Fruit fly (Drosophila melanogaster) whole organism: ENCODE measurements around the gene CG45012.

Experiments used
- CG8478 ChIP-seq: fragments of >200 bp; optimal IDR thresholded peaks from 2 replicates; lab custom pipeline; 2018; ENCODE audit warnings: inconsistent platforms
- Dll ChIP-seq: fragments of >200 bp; optimal IDR thresholded peaks from 2 replicates; lab custom pipeline; 2017
- EcR ChIP-seq, 2 experiments: fragments of >200 bp; optimal IDR thresholded peaks; 2 replicates each; lab custom pipeline; 2017; ENCODE audit warnings: missing biosample characterization in 2 of 2, missing genetic modification characterization in 2 of 2, missing genetic modification reagents in 2 of 2
- pan ChIP-seq: fragments of >200 bp; optimal IDR thresholded peaks from 2 replicates; lab custom pipeline; 2017
- psq ChIP-seq: fragments of >200 bp; optimal IDR thresholded peaks from 2 replicates; lab custom pipeline; 2017
- usp ChIP-seq: fragments of >200 bp; optimal IDR thresholded peaks from 2 replicates; lab custom pipeline; 2017; ENCODE audit warnings: missing biosample characterization, missing genetic modification characterization, mixed read lengths

CG45012 gene

dm6 chr2L:11808702-11809583 lies 25.5 kb upstream of the CG45012 start, which contains the start of gene crol:
Gene crol, minus strand, starts transcription at chr2L:11809438.
- TF ChIP-seq usp (GFP tag; lab: Kevin White, UChicago) (no peak), Dll (lab: Kevin White, UChicago) (peak; percentile 89)

- TF ChIP-seq psq (lab: Kevin White, UChicago) (no peak), EcR (GFP tag; optimal IDR thresholded peaks at IDR 0.05; lab: Kevin White, UChicago) (no peak), usp (GFP tag; lab: Kevin White, UChicago) (no peak), Dll (lab: Kevin White, UChicago) (no peak), pan (no peak), CG8478 (lab: Kevin White, UChicago) (no peak)
Measured at dm6 chr2L:11809823-11810222, 24.6 kb upstream of the CG45012 start.

dm6 chr2L:11812781-11813664 lies 21.4 kb upstream of the CG45012 start:
- TF ChIP-seq EcR (GFP tag; optimal IDR thresholded peaks at IDR 0.05; lab: Kevin White, UChicago), result no peak
- peak; percentile 26 for TF ChIP-seq Dll (lab: Kevin White, UChicago)

dm6 chr2L:11813665-11814087 lies 20.7 kb upstream of the CG45012 start, which contains the start of gene CycY:
Gene CycY, minus strand, starts transcription at chr2L:11813780.
- TF ChIP-seq CG8478 (lab: Kevin White, UChicago) (no peak), usp (GFP tag; lab: Kevin White, UChicago) (no peak), pan (no peak), Dll (lab: Kevin White, UChicago) (no peak), EcR (GFP tag; optimal IDR thresholded peaks at IDR 0.05; lab: Kevin White, UChicago) (no peak), psq (lab: Kevin White, UChicago) (no peak)

- TF ChIP-seq psq (lab: Kevin White, UChicago), result no peak
- no peak for TF ChIP-seq usp (GFP tag; lab: Kevin White, UChicago)
- TF ChIP-seq pan, result no peak
- TF ChIP-seq EcR (GFP tag; optimal IDR thresholded peaks at IDR 0.05; lab: Kevin White, UChicago), result no peak
- no peak for TF ChIP-seq Dll (lab: Kevin White, UChicago)
- TF ChIP-seq CG8478 (lab: Kevin White, UChicago), result no peak
Measured at dm6 chr2L:11816376-11816775, 18.0 kb upstream of the CG45012 start.

- TF ChIP-seq pan, result no peak
- TF ChIP-seq Dll (lab: Kevin White, UChicago), result no peak
- TF ChIP-seq EcR (GFP tag; optimal IDR thresholded peaks at IDR 0.05; lab: Kevin White, UChicago), result no peak
- no peak for TF ChIP-seq CG8478 (lab: Kevin White, UChicago)
- TF ChIP-seq psq (lab: Kevin White, UChicago), result no peak
- TF ChIP-seq usp (GFP tag; lab: Kevin White, UChicago), result no peak
Measured at dm6 chr2L:11823470-11824162, 10.8 kb upstream of the CG45012 start.

- TF ChIP-seq CG8478 (lab: Kevin White, UChicago) (no peak), pan (no peak), psq (lab: Kevin White, UChicago) (no peak), usp (GFP tag; lab: Kevin White, UChicago) (no peak), Dll (lab: Kevin White, UChicago) (no peak), EcR (GFP tag; optimal IDR thresholded peaks at IDR 0.05; lab: Kevin White, UChicago) (no peak)
Measured at dm6 chr2L:11829277-11829676, 5.1 kb upstream of the CG45012 start, which contains the start of gene esc. Gene esc, minus strand, starts transcription at chr2L:11829405.

dm6 chr2L:11833786-11834185 lies 622 bp upstream of the CG45012 start, which contains the start of gene CG45011:
Gene CG45011, plus strand, starts transcription at chr2L:11834086.
- TF ChIP-seq pan (no peak), Dll (lab: Kevin White, UChicago) (no peak), EcR (GFP tag; optimal IDR thresholded peaks at IDR 0.05; lab: Kevin White, UChicago) (no peak), CG8478 (lab: Kevin White, UChicago) (no peak), psq (lab: Kevin White, UChicago) (no peak), usp (GFP tag; lab: Kevin White, UChicago) (no peak)

dm6 chr2L:11836943-11837342 lies 2.5 kb downstream of the CG45012 start, which contains the start of gene Sfp33A4:
Gene Sfp33A4, plus strand, starts transcription at chr2L:11837243.
- no peak for TF ChIP-seq CG8478 (lab: Kevin White, UChicago)
- no peak for TF ChIP-seq Dll (lab: Kevin White, UChicago)
- TF ChIP-seq usp (GFP tag; lab: Kevin White, UChicago), result no peak
- TF ChIP-seq pan, result no peak
- TF ChIP-seq EcR (GFP tag; optimal IDR thresholded peaks at IDR 0.05; lab: Kevin White, UChicago), result no peak
- TF ChIP-seq psq (lab: Kevin White, UChicago), result no peak

dm6 chr2L:11837413-11837812 lies 3.0 kb downstream of the CG45012 start, which contains the start of gene Sfp33A2:
Gene Sfp33A2, plus strand, starts transcription at chr2L:11837713.
- TF ChIP-seq psq (lab: Kevin White, UChicago) (no peak), Dll (lab: Kevin White, UChicago) (no peak), EcR (GFP tag; optimal IDR thresholded peaks at IDR 0.05; lab: Kevin White, UChicago) (no peak), usp (GFP tag; lab: Kevin White, UChicago) (no peak), pan (no peak), CG8478 (lab: Kevin White, UChicago) (no peak)
